Worm (Caenorhabditis elegans) whole organism, early embryonic: ENCODE results near the gene srab-18.

Source experiments
- aly-1 ChIP-seq: sonication (generic microtip); optimal IDR thresholded peaks from 2 replicates; lab custom pipeline; 2016; ENCODE audit warnings: missing genetic modification characterization, missing compliant biosample characterization
- ama-1 ChIP-seq: fragments of 150-350 bp; optimal IDR thresholded peaks from 2 replicates; lab custom pipeline; 2014
- flt-1 ChIP-seq: fragments of 200-800 bp; sonication (Bioruptor generic); IDR thresholded peaks from 2 replicates; pipeline ENCODE4 v1.3.6; 2022; ENCODE audit warnings: missing genetic modification characterization, missing compliant biosample characterization
- hmbx-1 ChIP-seq: sonication (generic microtip); optimal IDR thresholded peaks from 2 replicates; lab custom pipeline; 2016; ENCODE audit warnings: mild to moderate bottlenecking, missing genetic modification characterization, missing compliant biosample characterization
- hnd-1 ChIP-seq: sonication (generic microtip); optimal IDR thresholded peaks from 2 replicates; lab custom pipeline; 2016; ENCODE audit warnings: missing genetic modification characterization, missing compliant biosample characterization
- tbx-11 ChIP-seq: fragments of 200-800 bp; sonication (Bioruptor generic); IDR thresholded peaks from 2 replicates; pipeline ENCODE4 v1.3.6; 2022; ENCODE audit warnings: missing genetic modification characterization, missing compliant biosample characterization
- tbx-37 ChIP-seq: fragments of 200-800 bp; sonication (Bioruptor generic); conservative IDR thresholded peaks from 2 replicates; pipeline ENCODE4 v1.3.6; 2022; ENCODE audit warnings: missing genetic modification reagents, missing genetic modification characterization, missing compliant biosample characterization

- no peak for TF ChIP-seq hmbx-1
- TF ChIP-seq ama-1 (lab: Kevin White, UChicago) = no peak
- TF ChIP-seq flt-1 (GFP tag; lab: Robert Waterston, UW) = no peak
- TF ChIP-seq tbx-11 (GFP tag; lab: Robert Waterston, UW) = no peak
- no peak for TF ChIP-seq hnd-1
- TF ChIP-seq aly-1 = no peak
- no peak for TF ChIP-seq tbx-37
Measured at ce11 chrV:9906115-9906514, 34.9 kb upstream of the srab-18 start, which contains the start of gene fipr-11.
